Fruit fly (Drosophila melanogaster): ENCODE data around the gene Ndae1.
A peak's percentile ranks its signal among the peaks of the same experiment; 100 is the strongest.

The Ndae1 gene

dm6 chr2L:7291968-7292367 lies 42.8 kb upstream of the Ndae1 start:
- TF ChIP-seq fd59A (GFP tag; optimal IDR thresholded peaks at IDR 0.05) (no peak), spab (GFP tag; optimal IDR thresholded peaks at IDR 0.05) (no peak), eg (GFP tag; IDR thresholded peaks at IDR 0.05) (no peak), ss (GFP tag; optimal IDR thresholded peaks at IDR 0.05) (no peak), esn (GFP tag; optimal IDR thresholded peaks at IDR 0.05) (no peak), Sox15 (GFP tag; optimal IDR thresholded peaks at IDR 0.05) (no peak), CG6276 (GFP tag; optimal IDR thresholded peaks at IDR 0.05) (no peak), CG3919 (GFP tag; optimal IDR thresholded peaks at IDR 0.05) (no peak), CG6808 (GFP tag; optimal IDR thresholded peaks at IDR 0.05) (no peak), CG10669 (GFP tag; optimal IDR thresholded peaks at IDR 0.05) (no peak), CG11294 (GFP tag; IDR thresholded peaks at IDR 0.05) (no peak), pdm3 (GFP tag; optimal IDR thresholded peaks at IDR 0.05) (no peak), Gug (GFP tag; IDR thresholded peaks at IDR 0.05) (no peak), CG15336 (GFP tag; IDR thresholded peaks at IDR 0.05) (no peak)

DNA sequence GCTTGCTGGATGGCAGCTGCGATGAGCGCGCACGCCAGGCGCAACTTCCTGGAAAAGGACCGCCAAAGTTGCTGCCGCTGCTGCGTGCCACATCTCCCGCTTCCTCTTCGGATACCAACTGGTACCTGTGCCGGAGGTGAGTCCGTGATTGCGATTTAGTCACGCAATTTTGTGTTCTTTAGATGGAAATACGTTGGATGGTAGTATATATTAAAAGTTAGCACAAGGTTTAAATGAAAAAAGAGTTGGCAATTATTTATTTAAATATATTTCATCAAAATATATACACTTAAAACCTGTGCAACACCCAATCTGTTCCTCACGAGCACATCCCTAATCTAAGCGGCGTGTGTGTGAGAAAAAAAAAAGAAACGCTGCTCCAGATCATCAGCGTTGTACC lies 41.4 kb upstream of the Ndae1 start:
- TF ChIP-seq CG34406 (GFP tag; optimal IDR thresholded peaks at IDR 0.05) = no peak
- TF ChIP-seq achi (GFP tag; optimal IDR thresholded peaks at IDR 0.05) = peak; percentile 9
- peak; percentile 50 for TF ChIP-seq esn (GFP tag; optimal IDR thresholded peaks at IDR 0.05)
- no peak for TF ChIP-seq Blimp-1 (GFP tag; optimal IDR thresholded peaks at IDR 0.05)
- TF ChIP-seq Hr38 (GFP tag; optimal IDR thresholded peaks at IDR 0.05) = no peak
- TF ChIP-seq CG3032 (tag; optimal IDR thresholded peaks at IDR 0.05) = no peak
- no peak for TF ChIP-seq CG6792 (GFP tag; optimal IDR thresholded peaks at IDR 0.05)
- no peak for TF ChIP-seq CG6276 (GFP tag; optimal IDR thresholded peaks at IDR 0.05)
- no peak for TF ChIP-seq salr (GFP tag; optimal IDR thresholded peaks at IDR 0.05)
- peak in 1 of 2 experiments; percentile 65 for TF ChIP-seq ss (GFP tag; optimal IDR thresholded peaks at IDR 0.05)
- TF ChIP-seq OdsH (GFP tag; optimal IDR thresholded peaks at IDR 0.05) = peak; percentile 47
- no peak for TF ChIP-seq Ets21C (GFP tag; optimal IDR thresholded peaks at IDR 0.05)
- TF ChIP-seq CG11294 (GFP tag; IDR thresholded peaks at IDR 0.05) = no peak
- no peak for TF ChIP-seq net (GFP tag; optimal IDR thresholded peaks at IDR 0.05)
- no peak for TF ChIP-seq fd85E (GFP tag; optimal IDR thresholded peaks at IDR 0.05)
- TF ChIP-seq CG7368 (GFP tag; optimal IDR thresholded peaks at IDR 0.05) = no peak
- TF ChIP-seq eg (GFP tag; IDR thresholded peaks at IDR 0.05) = no peak
- TF ChIP-seq CG16779 (tag; optimal IDR thresholded peaks at IDR 0.05) = no peak
- no peak for TF ChIP-seq spab (GFP tag; optimal IDR thresholded peaks at IDR 0.05)
- TF ChIP-seq fd59A (GFP tag; optimal IDR thresholded peaks at IDR 0.05) = peak; percentile 15
- no peak for TF ChIP-seq Gug (GFP tag; IDR thresholded peaks at IDR 0.05)
- no peak for TF ChIP-seq Hr39 (GFP tag; optimal IDR thresholded peaks at IDR 0.05)
- TF ChIP-seq CG3919 (GFP tag; optimal IDR thresholded peaks at IDR 0.05) = peak; percentile 33
- peak; percentile 40 for TF ChIP-seq CG10631 (GFP tag; optimal IDR thresholded peaks at IDR 0.05)
- no peak for TF ChIP-seq Eip93F (GFP tag; optimal IDR thresholded peaks at IDR 0.05)
- TF ChIP-seq CG10669 (GFP tag; optimal IDR thresholded peaks at IDR 0.05) = no peak
- peak; percentile 56 for TF ChIP-seq Ets96B (tag; optimal IDR thresholded peaks at IDR 0.05)
- TF ChIP-seq CG31627 (GFP tag; optimal IDR thresholded peaks at IDR 0.05) = no peak
- TF ChIP-seq Sox14 (GFP tag; optimal IDR thresholded peaks at IDR 0.05) = peak; percentile 2
- no peak for TF ChIP-seq CG9139 (GFP tag; optimal IDR thresholded peaks at IDR 0.05)
- TF ChIP-seq dsx (GFP tag; optimal IDR thresholded peaks at IDR 0.05; ENCODE audit: poor library complexity, severe bottlenecking) = no peak
- TF ChIP-seq fkh (GFP tag; optimal IDR thresholded peaks at IDR 0.05) = no peak
- TF ChIP-seq acj6 (GFP tag; optimal IDR thresholded peaks at IDR 0.05) = peak; percentile 25
- TF ChIP-seq Eip75B (GFP tag; optimal IDR thresholded peaks at IDR 0.05) = no peak
- peak; percentile 71 for TF ChIP-seq Eip78C (GFP tag)
- no peak for TF ChIP-seq Lpt (GFP tag; optimal IDR thresholded peaks at IDR 0.05)
- TF ChIP-seq Smox (GFP tag; optimal IDR thresholded peaks at IDR 0.05) = peak; percentile 14
- no peak for TF ChIP-seq dac (GFP tag; optimal IDR thresholded peaks at IDR 0.05)
- TF ChIP-seq CG32006 (GFP tag; optimal IDR thresholded peaks at IDR 0.05) = peak; percentile 26
- TF ChIP-seq svp (GFP tag) = peak; percentile 70
- TF ChIP-seq CG4318 (GFP tag; optimal IDR thresholded peaks at IDR 0.05) = no peak
- no peak for TF ChIP-seq Hr4 (GFP tag; optimal IDR thresholded peaks at IDR 0.05)
- TF ChIP-seq topi (GFP tag; optimal IDR thresholded peaks at IDR 0.05) = no peak
- no peak for TF ChIP-seq CG1621 (tag; optimal IDR thresholded peaks at IDR 0.05)
- TF ChIP-seq CG8119 (GFP tag; IDR thresholded peaks at IDR 0.05) = peak; percentile 25; the same call in 1 of the 3 replicates
- TF ChIP-seq CG15336 (GFP tag; IDR thresholded peaks at IDR 0.05) = no peak

Measured in whole organism, prepupa.